Worm (Caenorhabditis elegans) whole organism, L3 larva: Measurements from ENCODE around the gene srx-13.

Experiments
- egl-27 ChIP-seq: sonication (generic microtip); optimal IDR thresholded peaks from 4 replicates; lab custom pipeline; 2017; ENCODE audit warnings: missing biosample characterization, missing genetic modification reagents, missing genetic modification characterization
- hmg-11 ChIP-seq: sonication (generic microtip); optimal IDR thresholded peaks from 2 replicates; lab custom pipeline; 2016; ENCODE audit warnings: missing genetic modification characterization, missing compliant biosample characterization
- lin-39 ChIP-seq: fragments of 150-350 bp; optimal IDR thresholded peaks from 2 replicates; lab custom pipeline; 2018; ENCODE audit warnings: missing biosample characterization, missing genetic modification reagents, missing genetic modification characterization
- nhr-11 ChIP-seq: fragments of 150-350 bp; optimal IDR thresholded peaks from 2 replicates; lab custom pipeline; 2014; ENCODE audit warnings: missing biosample characterization, missing genetic modification characterization
- ztf-11 ChIP-seq: fragments of 150-350 bp; optimal IDR thresholded peaks from 2 replicates; lab custom pipeline; 2014; ENCODE audit warnings: missing biosample characterization, missing genetic modification characterization

DNA sequence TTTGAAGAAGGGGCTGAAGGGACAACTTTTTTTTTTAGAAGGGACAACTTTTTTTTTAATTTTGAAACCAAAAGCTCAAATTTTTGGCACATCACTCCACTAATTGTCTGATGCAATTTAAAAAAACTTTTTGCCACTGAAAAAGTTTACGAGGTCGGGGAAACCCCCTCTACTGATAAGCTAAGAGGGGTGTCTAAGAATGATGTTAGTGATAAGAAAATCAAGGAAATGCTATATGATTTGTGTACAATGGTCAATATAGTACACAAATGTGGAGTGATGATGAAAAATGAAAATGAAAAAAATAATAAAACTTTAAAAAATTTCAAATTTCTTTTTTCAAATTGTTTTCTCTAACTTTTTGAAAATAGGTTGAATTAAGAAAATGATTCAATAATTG is 29.1 kb upstream of the srx-13 start:
- TF ChIP-seq egl-27 (tag; lab: Kevin White, UChicago) (no peak), lin-39 (tag; lab: Kevin White, UChicago) (no peak), ztf-11 (tag; lab: Kevin White, UChicago) (no peak), nhr-11 (tag; lab: Kevin White, UChicago) (no peak), hmg-11 (no peak)
